Worm (Caenorhabditis elegans) whole organism, L4 larva: ENCODE data around the gene Y75B8A.6.
A peak's percentile ranks its signal among the peaks of the same experiment; 100 is the strongest.

Experiments
- F26F4.8 ChIP-seq: fragments of 200-800 bp; sonication (Bioruptor generic); conservative IDR thresholded peaks from 2 replicates; pipeline ENCODE4 v1.3.6; 2022; ENCODE audit warnings: missing genetic modification characterization, missing compliant biosample characterization
- R02D3.7 ChIP-seq: fragments of 150-350 bp; sonication (generic microtip); optimal IDR thresholded peaks from 3 replicates; lab custom pipeline; 2014; ENCODE audit warnings: missing biosample characterization, missing genetic modification characterization
- ZK337.2 ChIP-seq: fragments of 200-800 bp; sonication (Bioruptor generic); IDR thresholded peaks from 2 replicates; pipeline ENCODE4 v1.3.6; 2022; ENCODE audit warnings: missing genetic modification reagents, missing genetic modification characterization, missing compliant biosample characterization
- aha-1 ChIP-seq: fragments of 150-350 bp; peaks from one replicate; lab custom pipeline; 2014; ENCODE audit warnings: missing biosample characterization, missing genetic modification characterization
- aly-2 ChIP-seq: sonication (generic microtip); optimal IDR thresholded peaks from 2 replicates; lab custom pipeline; 2018; ENCODE audit warnings: missing biosample characterization, missing genetic modification characterization
- ama-1 ChIP-seq: fragments of 150-350 bp; optimal IDR thresholded peaks from 2 replicates; lab custom pipeline; 2014; ENCODE audit warnings: inconsistent platforms, mixed read lengths
- daf-16 ChIP-seq, 3 experiments: sonication (generic microtip); optimal IDR thresholded peaks; 2 replicates each; lab custom pipeline; 2016 to 2017; ENCODE audit warnings: missing genetic modification characterization in 3 of 3, missing genetic modification reagents in 3 of 3, mild to moderate bottlenecking in 2 of 3, missing compliant biosample characterization in 2 of 3, missing biosample characterization in 1 of 3, moderate library complexity in 1 of 3
- dmd-6 ChIP-seq: fragments of 200-800 bp; sonication (Bioruptor generic); IDR thresholded peaks from 2 replicates; pipeline ENCODE4 v1.3.6; 2022; ENCODE audit warnings: missing genetic modification reagents, missing genetic modification characterization, missing compliant biosample characterization
- dpl-1 ChIP-seq: fragments of 150-350 bp; optimal IDR thresholded peaks from 2 replicates; lab custom pipeline; 2014; ENCODE audit warnings: missing biosample characterization, missing genetic modification reagents, missing genetic modification characterization
- dve-1 ChIP-seq: sonication (generic microtip); optimal IDR thresholded peaks from 2 replicates; lab custom pipeline; 2017; ENCODE audit warnings: antibody characterized with exemption, mild to moderate bottlenecking, missing genetic modification characterization, missing compliant biosample characterization; ENCODE audit not compliant: insufficient read depth
- fkh-10 ChIP-seq: fragments of 150-350 bp; optimal IDR thresholded peaks from 2 replicates; lab custom pipeline; 2014; ENCODE audit warnings: missing biosample characterization, missing genetic modification reagents, missing genetic modification characterization
- fos-1 ChIP-seq: fragments of 150-350 bp; optimal IDR thresholded peaks from 2 replicates; lab custom pipeline; 2014; ENCODE audit warnings: missing biosample characterization, missing genetic modification characterization
- hlh-30 ChIP-seq: sonication (generic microtip); optimal IDR thresholded peaks from 2 replicates; lab custom pipeline; 2017; ENCODE audit warnings: antibody characterized with exemption, mild to moderate bottlenecking, missing genetic modification characterization, missing compliant biosample characterization; ENCODE audit not compliant: insufficient read depth
- lin-38 ChIP-seq: fragments of 200-800 bp; sonication (Bioruptor generic); IDR thresholded peaks from 2 replicates; pipeline ENCODE4 v1.3.6; 2022; ENCODE audit warnings: missing genetic modification reagents, missing genetic modification characterization, missing compliant biosample characterization
- lir-3 ChIP-seq: sonication (generic microtip); optimal IDR thresholded peaks from 2 replicates; lab custom pipeline; 2016; ENCODE audit warnings: mild to moderate bottlenecking, missing genetic modification characterization, missing compliant biosample characterization
- madf-5 ChIP-seq, 2 experiments: fragments of 200-800 bp; sonication (Bioruptor generic); IDR thresholded peaks; 2 replicates each; pipeline ENCODE4 v1.3.6; 2022; ENCODE audit warnings: missing compliant biosample characterization in 2 of 2, missing genetic modification characterization in 2 of 2
- madf-9 ChIP-seq: fragments of 200-800 bp; sonication (Bioruptor generic); conservative IDR thresholded peaks from 2 replicates; pipeline ENCODE4 v1.3.6; 2022; ENCODE audit warnings: missing genetic modification reagents, missing genetic modification characterization, missing compliant biosample characterization
- mep-1 ChIP-seq: fragments of 150-350 bp; sonication (generic microtip); optimal IDR thresholded peaks from 3 replicates; lab custom pipeline; 2014; ENCODE audit warnings: missing biosample characterization, missing genetic modification characterization
- mxl-3 ChIP-seq: fragments of 200-800 bp; sonication (Bioruptor generic); optimal IDR thresholded peaks from 2 replicates; lab custom pipeline; 2018; ENCODE audit warnings: mild to moderate bottlenecking, missing genetic modification characterization, missing compliant biosample characterization
- nhr-102 ChIP-seq: sonication (generic microtip); optimal IDR thresholded peaks from 2 replicates; lab custom pipeline; 2016; ENCODE audit warnings: mild to moderate bottlenecking, missing genetic modification characterization, moderate library complexity, missing compliant biosample characterization
- nhr-11 ChIP-seq: fragments of 150-350 bp; optimal IDR thresholded peaks from 2 replicates; lab custom pipeline; 2014; ENCODE audit warnings: missing biosample characterization, missing genetic modification characterization
- nhr-28 ChIP-seq: fragments of 150-350 bp; optimal IDR thresholded peaks from 2 replicates; lab custom pipeline; 2014; ENCODE audit warnings: missing biosample characterization, missing genetic modification characterization
- nhr-41 ChIP-seq: fragments of 200-800 bp; sonication (Bioruptor generic); IDR thresholded peaks from 2 replicates; pipeline ENCODE4 v1.3.6; 2022; ENCODE audit warnings: missing genetic modification reagents, missing genetic modification characterization, missing compliant biosample characterization
- nhr-76 ChIP-seq: fragments of 150-350 bp; optimal IDR thresholded peaks from 2 replicates; lab custom pipeline; 2014; ENCODE audit warnings: missing biosample characterization, missing genetic modification characterization
- nhr-77 ChIP-seq: fragments of 150-350 bp; optimal IDR thresholded peaks from 2 replicates; lab custom pipeline; 2014; ENCODE audit warnings: missing biosample characterization, missing genetic modification characterization
- pqm-1 ChIP-seq: sonication (generic microtip); optimal IDR thresholded peaks from 2 replicates; lab custom pipeline; 2017; ENCODE audit warnings: missing biosample characterization, missing genetic modification characterization
- set-16 ChIP-seq: fragments of 200-800 bp; sonication (Bioruptor generic); IDR thresholded peaks from 2 replicates; pipeline ENCODE4 v1.3.6; 2022; ENCODE audit warnings: missing genetic modification reagents, missing genetic modification characterization, missing compliant biosample characterization
- snpc-4 ChIP-seq: fragments of 150-350 bp; optimal IDR thresholded peaks from 2 replicates; lab custom pipeline; 2014; ENCODE audit warnings: missing biosample characterization, missing genetic modification characterization
- spr-1 ChIP-seq: sonication (generic microtip); optimal IDR thresholded peaks from 2 replicates; lab custom pipeline; 2016; ENCODE audit warnings: mild to moderate bottlenecking, missing genetic modification characterization, missing compliant biosample characterization
- tag-97 ChIP-seq: fragments of 200-800 bp; sonication (Bioruptor generic); IDR thresholded peaks from 2 replicates; pipeline ENCODE4 v1.3.6; 2022; ENCODE audit warnings: missing genetic modification characterization, missing compliant biosample characterization
- unc-62 ChIP-seq, 3 experiments: fragments of 150-350 bp in 1 of 3; sonication (generic microtip); optimal IDR thresholded peaks in 2 of 3; peaks in 1 of 3; 1 replicate in 1 of 3; 2 replicates in 2 of 3; lab custom pipeline; 2014 to 2017; ENCODE audit warnings: missing biosample characterization in 3 of 3, missing genetic modification characterization in 3 of 3, missing genetic modification reagents in 3 of 3, missing genotype in 1 of 3
- zfp-3 ChIP-seq: fragments of 200-800 bp; sonication (Bioruptor generic); conservative IDR thresholded peaks from 2 replicates; pipeline ENCODE4 v1.3.6; 2022; ENCODE audit warnings: missing genetic modification reagents, missing genetic modification characterization, missing compliant biosample characterization
- ztf-7 ChIP-seq: fragments of 150-350 bp; optimal IDR thresholded peaks from 2 replicates; lab custom pipeline; 2014; ENCODE audit warnings: missing biosample characterization, missing genetic modification characterization

Gene Y75B8A.6

ce11 chrIII:12137515-12137914 lies 7.4 kb upstream of the Y75B8A.6 start:
- TF ChIP-seq mxl-3 (GFP tag; lab: Kevin White, UChicago) (no peak), snpc-4 (no peak), ztf-7 (tag; lab: Kevin White, UChicago) (no peak), fos-1 (tag; lab: Kevin White, UChicago) (no peak), nhr-76 (tag; lab: Kevin White, UChicago) (no peak), madf-5 (GFP tag; IDR thresholded peaks at IDR 0.05; lab: Robert Waterston, UW) (no peak), nhr-41 (GFP tag; lab: Robert Waterston, UW) (no peak), tag-97 (GFP tag; lab: Robert Waterston, UW) (no peak), F26F4.8 (GFP tag; lab: Robert Waterston, UW) (no peak), aly-2 (no peak), nhr-102 (tag; lab: Kevin White, UChicago) (no peak), spr-1 (tag; lab: Kevin White, UChicago) (no peak), ZK337.2 (GFP tag; lab: Robert Waterston, UW) (no peak), R02D3.7 (tag; lab: Kevin White, UChicago) (no peak), aha-1 (tag; lab: Kevin White, UChicago) (no peak), dpl-1 (GFP tag; lab: Kevin White, UChicago) (no peak), lin-38 (GFP tag; lab: Robert Waterston, UW) (no peak), mep-1 (tag; lab: Kevin White, UChicago) (no peak), lir-3 (tag; lab: Kevin White, UChicago) (no peak)

ce11 chrIII:12137095-12137494 lies 7.0 kb upstream of the Y75B8A.6 start:
- TF ChIP-seq unc-62 (GFP tag; optimal IDR thresholded peaks at IDR 0.05 in 1 of 2; lab: Kevin White, UChicago) (peak in 1 of 2 experiments; percentile 54), unc-62 (tag; optimal IDR thresholded peaks at IDR 0.05; lab: Kevin White, UChicago) (no peak), zfp-3 (GFP tag; lab: Robert Waterston, UW) (no peak)

- no peak for TF ChIP-seq set-16 (GFP tag; lab: Robert Waterston, UW)
- TF ChIP-seq daf-16 (GFP tag; optimal IDR thresholded peaks at IDR 0.05; lab: Kevin White, UChicago), result no peak
- TF ChIP-seq daf-16 (tag; optimal IDR thresholded peaks at IDR 0.05; lab: Kevin White, UChicago), result peak; percentile 54
- TF ChIP-seq ama-1 (lab: Kevin White, UChicago), result no peak
- peak; percentile 19 for TF ChIP-seq hlh-30 (tag; lab: Kevin White, UChicago)
- TF ChIP-seq fkh-10 (GFP tag; lab: Kevin White, UChicago), result no peak
- no peak for TF ChIP-seq nhr-11 (tag; lab: Kevin White, UChicago)
- TF ChIP-seq zfp-3 (GFP tag; lab: Robert Waterston, UW), result no peak
- TF ChIP-seq tag-97 (GFP tag; lab: Robert Waterston, UW), result no peak
- TF ChIP-seq nhr-28 (tag; lab: Kevin White, UChicago), result peak; percentile 90
- TF ChIP-seq nhr-77 (tag; lab: Kevin White, UChicago), result peak; percentile 22
- TF ChIP-seq pqm-1 (tag; lab: Kevin White, UChicago), result peak; percentile 74
- TF ChIP-seq dve-1 (tag; lab: Kevin White, UChicago), result peak; percentile 25
- no peak for TF ChIP-seq madf-9 (GFP tag; lab: Robert Waterston, UW)
- TF ChIP-seq dmd-6 (GFP tag; lab: Robert Waterston, UW), result peak; percentile 31; the same call in 1 of the 2 replicates
Observed at ce11 chrIII:12135580-12135979, 5.4 kb upstream of the Y75B8A.6 start.

- TF ChIP-seq unc-62 (GFP tag; optimal IDR thresholded peaks at IDR 0.05 in 1 of 2; lab: Kevin White, UChicago), result peak in 1 of 2 experiments; percentile 92
- TF ChIP-seq unc-62 (tag; optimal IDR thresholded peaks at IDR 0.05; lab: Kevin White, UChicago), result no peak
- no peak for TF ChIP-seq dmd-6 (GFP tag; lab: Robert Waterston, UW)
- TF ChIP-seq, all 104 proteins: peak for 1
Observed at ce11 chrIII:12133121-12133520, 3.0 kb upstream of the Y75B8A.6 start.
